Fruit fly (Drosophila melanogaster): Measurements from ENCODE around the gene CG13250.

The CG13250 gene

dm6 chr3L:20520687-20521169 lies 12.8 kb upstream of the CG13250 start, which contains the start of the genes mTerf3 and CG5104:
TSS of gene mTerf3 (minus strand) at chr3L:20520772.
TSS of gene CG5104 (plus strand) at chr3L:20521009.
- TF ChIP-seq psq (optimal IDR thresholded peaks at IDR 0.05): no peak
- no peak for TF ChIP-seq Myc (optimal IDR thresholded peaks at IDR 0.05)
- TF ChIP-seq h (optimal IDR thresholded peaks at IDR 0.05): no peak
- no peak for TF ChIP-seq Sin3A (optimal IDR thresholded peaks at IDR 0.05)
- no peak for TF ChIP-seq ttk (optimal IDR thresholded peaks at IDR 0.05)
- no peak for TF ChIP-seq insv (optimal IDR thresholded peaks at IDR 0.05)

dm6 chr3L:20524409-20525010 lies 9.0 kb upstream of the CG13250 start:
- TF ChIP-seq Sin3A (optimal IDR thresholded peaks at IDR 0.05) (no peak), psq (optimal IDR thresholded peaks at IDR 0.05) (no peak), Myc (optimal IDR thresholded peaks at IDR 0.05) (no peak), insv (optimal IDR thresholded peaks at IDR 0.05) (no peak), h (optimal IDR thresholded peaks at IDR 0.05) (no peak), ttk (optimal IDR thresholded peaks at IDR 0.05) (no peak)

- TF ChIP-seq psq (optimal IDR thresholded peaks at IDR 0.05) (no peak), Myc (optimal IDR thresholded peaks at IDR 0.05) (no peak), Sin3A (optimal IDR thresholded peaks at IDR 0.05) (no peak), h (optimal IDR thresholded peaks at IDR 0.05) (no peak), ttk (optimal IDR thresholded peaks at IDR 0.05) (no peak)
These were observed 7.8 kb upstream of the CG13250 start for dm6 chr3L:20525743-20526142.

dm6 chr3L:20526143-20526195 lies 7.5 kb upstream of the CG13250 start, which contains the start of gene Pss:
TSS of gene Pss (minus strand) at chr3L:20526174.
- TF ChIP-seq h (optimal IDR thresholded peaks at IDR 0.05) (no peak), Sin3A (optimal IDR thresholded peaks at IDR 0.05) (no peak), psq (optimal IDR thresholded peaks at IDR 0.05) (no peak), insv (optimal IDR thresholded peaks at IDR 0.05) (no peak), Myc (optimal IDR thresholded peaks at IDR 0.05) (no peak), ttk (optimal IDR thresholded peaks at IDR 0.05) (no peak)

dm6 chr3L:20526196-20526740 lies 7.2 kb upstream of the CG13250 start, which contains the start of gene Nubp2:
TSS of gene Nubp2 (plus strand) at chr3L:20526576.
- TF ChIP-seq h (optimal IDR thresholded peaks at IDR 0.05) (no peak), Myc (optimal IDR thresholded peaks at IDR 0.05) (no peak), psq (optimal IDR thresholded peaks at IDR 0.05) (no peak), insv (optimal IDR thresholded peaks at IDR 0.05) (no peak), ttk (optimal IDR thresholded peaks at IDR 0.05) (no peak), Sin3A (optimal IDR thresholded peaks at IDR 0.05) (no peak)

- TF ChIP-seq psq (optimal IDR thresholded peaks at IDR 0.05) (no peak), h (optimal IDR thresholded peaks at IDR 0.05) (no peak), ttk (optimal IDR thresholded peaks at IDR 0.05) (no peak), Sin3A (optimal IDR thresholded peaks at IDR 0.05) (no peak), insv (optimal IDR thresholded peaks at IDR 0.05) (no peak), Myc (optimal IDR thresholded peaks at IDR 0.05) (no peak)
These were observed 3.6 kb upstream of the CG13250 start for dm6 chr3L:20529918-20530317.

- TF ChIP-seq h (optimal IDR thresholded peaks at IDR 0.05) (no peak), psq (optimal IDR thresholded peaks at IDR 0.05) (no peak), ttk (optimal IDR thresholded peaks at IDR 0.05) (no peak), Sin3A (optimal IDR thresholded peaks at IDR 0.05) (no peak), insv (optimal IDR thresholded peaks at IDR 0.05) (no peak), Myc (optimal IDR thresholded peaks at IDR 0.05) (no peak)
These were observed 2.9 kb upstream of the CG13250 start for dm6 chr3L:20530347-20531177.

dm6 chr3L:20531257-20531656 lies 2.3 kb upstream of the CG13250 start:
- TF ChIP-seq ttk (optimal IDR thresholded peaks at IDR 0.05) (no peak), Sin3A (optimal IDR thresholded peaks at IDR 0.05) (no peak), Myc (optimal IDR thresholded peaks at IDR 0.05) (no peak), insv (optimal IDR thresholded peaks at IDR 0.05) (no peak), psq (optimal IDR thresholded peaks at IDR 0.05) (no peak), h (optimal IDR thresholded peaks at IDR 0.05) (no peak)

- TF ChIP-seq h (optimal IDR thresholded peaks at IDR 0.05) (no peak), insv (optimal IDR thresholded peaks at IDR 0.05) (no peak), psq (optimal IDR thresholded peaks at IDR 0.05) (no peak), Myc (optimal IDR thresholded peaks at IDR 0.05) (no peak), Sin3A (optimal IDR thresholded peaks at IDR 0.05) (no peak), ttk (optimal IDR thresholded peaks at IDR 0.05) (no peak)
These were observed 3.4 kb downstream of the CG13250 start for dm6 chr3L:20536919-20537318.

- TF ChIP-seq psq (optimal IDR thresholded peaks at IDR 0.05) (no peak), ttk (optimal IDR thresholded peaks at IDR 0.05) (no peak), Myc (optimal IDR thresholded peaks at IDR 0.05) (no peak), h (optimal IDR thresholded peaks at IDR 0.05) (no peak), insv (optimal IDR thresholded peaks at IDR 0.05) (no peak), Sin3A (optimal IDR thresholded peaks at IDR 0.05) (no peak)
These were observed 4.3 kb downstream of the CG13250 start for dm6 chr3L:20537655-20538300.

dm6 chr3L:20538458-20538857 lies 4.9 kb downstream of the CG13250 start:
- TF ChIP-seq Myc (optimal IDR thresholded peaks at IDR 0.05) (no peak), insv (optimal IDR thresholded peaks at IDR 0.05) (no peak)
